Fruit fly (Drosophila melanogaster) whole organism, embryonic: Measurements from ENCODE around the gene Obp99c.

Experiments
- ATbp ChIP-seq: fragments of 200-800 bp; sonication (Bioruptor generic); optimal IDR thresholded peaks from 2 replicates; lab custom pipeline; 2017; ENCODE audit warnings: missing biosample characterization, mild to moderate bottlenecking, missing genetic modification characterization, missing genetic modification reagents
- BEAF-32 ChIP-seq: fragments of 200-800 bp; sonication (Bioruptor generic); optimal IDR thresholded peaks from 3 replicates; lab custom pipeline; 2017; ENCODE audit warnings: missing biosample characterization, missing genetic modification characterization, mild to moderate bottlenecking, moderate library complexity, missing genetic modification reagents
- Bgb ChIP-seq: fragments of 200-800 bp; sonication (Bioruptor generic); IDR thresholded peaks from 2 replicates; pipeline ENCODE4 v1.3.6; 2022; ENCODE audit warnings: missing biosample characterization, missing genetic modification characterization; ENCODE audit not compliant: partially characterized antibody
- CG10959 ChIP-seq: fragments of 200-800 bp; sonication (Bioruptor generic); IDR thresholded peaks from 2 replicates; pipeline ENCODE4 v1.3.6; 2022; ENCODE audit warnings: missing biosample characterization, missing genetic modification characterization
- CG11560 ChIP-seq: fragments of 200-800 bp; sonication (Bioruptor generic); IDR thresholded peaks from 3 replicates; pipeline ENCODE4 v1.3.6; 2022; ENCODE audit warnings: missing biosample characterization, missing genetic modification characterization
- CG11695 ChIP-seq: fragments of 200-800 bp; sonication (Bioruptor generic); IDR thresholded peaks from 3 replicates; pipeline ENCODE4 v1.3.6; 2022; ENCODE audit warnings: missing biosample characterization, missing genetic modification characterization
- CG12219 ChIP-seq: fragments of 200-800 bp; sonication (Bioruptor generic); optimal IDR thresholded peaks from 3 replicates; lab custom pipeline; 2018; ENCODE audit warnings: missing biosample characterization, mild to moderate bottlenecking, missing genetic modification characterization
- CG1529 ChIP-seq: fragments of 200-800 bp; sonication (Bioruptor generic); optimal IDR thresholded peaks from 3 replicates; lab custom pipeline; 2018; ENCODE audit warnings: missing biosample characterization, missing genetic modification characterization
- CG16813 ChIP-seq: fragments of 200-800 bp; sonication (Bioruptor generic); IDR thresholded peaks from 3 replicates; pipeline ENCODE4 v1.3.6; 2022; ENCODE audit warnings: missing biosample characterization, missing genetic modification characterization; ENCODE audit not compliant: partially characterized antibody
- CG17568 ChIP-seq: fragments of 200-800 bp; sonication (Bioruptor generic); optimal IDR thresholded peaks from 2 replicates; lab custom pipeline; 2018; ENCODE audit warnings: missing biosample characterization, mild to moderate bottlenecking, missing genetic modification characterization, moderate library complexity
- CG17612 ChIP-seq: fragments of 200-800 bp; sonication (Bioruptor generic); IDR thresholded peaks from 2 replicates; pipeline ENCODE4 v1.3.6; 2022; ENCODE audit warnings: missing biosample characterization, missing genetic modification characterization
- CG17829 ChIP-seq: fragments of 200-800 bp; optimal IDR thresholded peaks from 2 replicates; lab custom pipeline; 2019; ENCODE audit warnings: missing biosample characterization, mild to moderate bottlenecking, missing genetic modification characterization, moderate library complexity
- CG18011 ChIP-seq: fragments of 200-800 bp; sonication (Bioruptor generic); optimal IDR thresholded peaks from 2 replicates; lab custom pipeline; 2017; ENCODE audit warnings: missing biosample characterization, missing genetic modification characterization, mild to moderate bottlenecking, moderate library complexity, missing genotype
- CG2120 ChIP-seq: fragments of 200-800 bp; sonication (Bioruptor generic); optimal IDR thresholded peaks from 3 replicates; lab custom pipeline; 2016; ENCODE audit warnings: missing biosample characterization, missing genetic modification characterization
- CG30020 ChIP-seq: fragments of 200-800 bp; optimal IDR thresholded peaks from 2 replicates; lab custom pipeline; 2019; ENCODE audit warnings: missing biosample characterization, mild to moderate bottlenecking, missing genetic modification characterization, moderate library complexity
- CG3838 ChIP-seq: fragments of 200-800 bp; sonication (Bioruptor generic); optimal IDR thresholded peaks from 3 replicates; lab custom pipeline; 2016; ENCODE audit warnings: missing biosample characterization, missing genetic modification characterization
- CG6813 ChIP-seq: fragments of 200-800 bp; sonication (Bioruptor generic); optimal IDR thresholded peaks from 2 replicates; lab custom pipeline; 2017; ENCODE audit warnings: missing biosample characterization, missing genetic modification characterization, mild to moderate bottlenecking, moderate library complexity, missing genetic modification reagents
- CG9215 ChIP-seq: fragments of 200-800 bp; sonication (Bioruptor generic); IDR thresholded peaks from 2 replicates; pipeline ENCODE4 v1.3.6; 2022; ENCODE audit warnings: missing biosample characterization, missing genetic modification characterization
- CG9727 ChIP-seq: fragments of 200-800 bp; sonication (Bioruptor generic); optimal IDR thresholded peaks from 3 replicates; lab custom pipeline; 2017; ENCODE audit warnings: missing biosample characterization, mild to moderate bottlenecking, missing genetic modification characterization
- Dbx ChIP-seq: fragments of 200-800 bp; sonication (Bioruptor generic); IDR thresholded peaks from 3 replicates; pipeline ENCODE4 v1.3.6; 2022; ENCODE audit warnings: missing biosample characterization, missing genetic modification characterization
- Elba2 ChIP-seq: fragments of 200-800 bp; sonication (Bioruptor generic); optimal IDR thresholded peaks from 3 replicates; lab custom pipeline; 2016; ENCODE audit warnings: missing biosample characterization, missing genetic modification characterization
- Fer1 ChIP-seq: fragments of 200-800 bp; sonication (Bioruptor generic); optimal IDR thresholded peaks from 2 replicates; lab custom pipeline; 2017; ENCODE audit warnings: missing biosample characterization, mild to moderate bottlenecking, missing genetic modification characterization
- Lim3 ChIP-seq: fragments of 200-800 bp; sonication (Bioruptor generic); IDR thresholded peaks from 2 replicates; pipeline ENCODE4 v1.3.6; 2022; ENCODE audit warnings: missing biosample characterization, missing genetic modification characterization
- MTF-1 ChIP-seq: fragments of 200-800 bp; sonication (Bioruptor generic); optimal IDR thresholded peaks from 2 replicates; lab custom pipeline; 2018; ENCODE audit warnings: missing biosample characterization, mild to moderate bottlenecking, missing genetic modification characterization, borderline replicate concordance
- NfI ChIP-seq: fragments of 200-800 bp; sonication (Bioruptor generic); optimal IDR thresholded peaks from 3 replicates; lab custom pipeline; 2018; ENCODE audit warnings: missing biosample characterization, mild to moderate bottlenecking, missing genetic modification characterization, moderate library complexity
- Ravus ChIP-seq: fragments of 200-800 bp; sonication (Bioruptor generic); IDR thresholded peaks from 2 replicates; pipeline ENCODE4 v1.3.6; 2022; ENCODE audit warnings: missing biosample characterization, missing genetic modification characterization
- bowl ChIP-seq: fragments of 200-800 bp; sonication (Bioruptor generic); IDR thresholded peaks from 2 replicates; pipeline ENCODE4 v1.3.6; 2022; ENCODE audit warnings: missing biosample characterization, missing genetic modification characterization
- bsh ChIP-seq, 2 experiments: fragments of 200-800 bp; sonication (Bioruptor generic); optimal IDR thresholded peaks; 2 replicates each; lab custom pipeline; 2017 to 2018; ENCODE audit warnings: mild to moderate bottlenecking in 2 of 2, missing biosample characterization in 2 of 2, missing genetic modification characterization in 2 of 2, moderate library complexity in 1 of 2
- da ChIP-seq: fragments of 200-800 bp; sonication (Bioruptor generic); optimal IDR thresholded peaks from 2 replicates; lab custom pipeline; 2016; ENCODE audit warnings: missing biosample characterization, missing genetic modification characterization
- dimm ChIP-seq: fragments of 200-800 bp; sonication (Bioruptor generic); IDR thresholded peaks from 2 replicates; pipeline ENCODE4 v1.3.6; 2022; ENCODE audit warnings: missing biosample characterization, missing genetic modification characterization
- dmrt99B ChIP-seq: fragments of 200-800 bp; sonication (Bioruptor generic); optimal IDR thresholded peaks from 2 replicates; lab custom pipeline; 2018; ENCODE audit warnings: missing biosample characterization, mild to moderate bottlenecking, missing genetic modification characterization, moderate library complexity
- eve ChIP-seq, 2 experiments: fragments of >200 bp; optimal IDR thresholded peaks; 2 replicates each; lab custom pipeline; 2017; ENCODE audit warnings: missing biosample characterization in 2 of 2, missing genetic modification characterization in 2 of 2
- gsb-n ChIP-seq: fragments of 200-800 bp; sonication (Bioruptor generic); optimal IDR thresholded peaks from 3 replicates; lab custom pipeline; 2018; ENCODE audit warnings: missing biosample characterization, mild to moderate bottlenecking, missing genetic modification characterization
- insv ChIP-seq, 2 experiments: fragments of 200-800 bp; sonication (Bioruptor generic); optimal IDR thresholded peaks; 3 replicates each; lab custom pipeline; 2016 to 2018; ENCODE audit warnings: missing biosample characterization in 2 of 2, missing genetic modification characterization in 2 of 2
- knrl ChIP-seq: fragments of 200-800 bp; sonication (Bioruptor generic); IDR thresholded peaks from 3 replicates; pipeline ENCODE4 v1.3.6; 2022; ENCODE audit warnings: missing biosample characterization, missing genetic modification characterization; ENCODE audit not compliant: partially characterized antibody
- lbe ChIP-seq: fragments of 200-800 bp; sonication (Bioruptor generic); optimal IDR thresholded peaks from 2 replicates; lab custom pipeline; 2016; ENCODE audit warnings: missing biosample characterization, mild to moderate bottlenecking, missing genetic modification characterization
- lmd ChIP-seq: fragments of 200-800 bp; sonication (Bioruptor generic); IDR thresholded peaks from 2 replicates; pipeline ENCODE4 v1.3.6; 2022; ENCODE audit warnings: missing biosample characterization, missing genetic modification characterization
- nau ChIP-seq: fragments of 200-800 bp; sonication (Bioruptor generic); optimal IDR thresholded peaks from 3 replicates; lab custom pipeline; 2017; ENCODE audit warnings: missing biosample characterization, mild to moderate bottlenecking, missing genetic modification characterization, missing genetic modification reagents
- nerfin-2 ChIP-seq: fragments of 200-800 bp; sonication (Bioruptor generic); IDR thresholded peaks from 2 replicates; pipeline ENCODE4 v1.3.6; 2022; ENCODE audit warnings: missing biosample characterization, missing genetic modification characterization; ENCODE audit not compliant: partially characterized antibody
- odd ChIP-seq: fragments of 200-800 bp; sonication (Bioruptor generic); optimal IDR thresholded peaks from 2 replicates; lab custom pipeline; 2017; ENCODE audit warnings: missing biosample characterization, mild to moderate bottlenecking, missing genetic modification characterization
- otp ChIP-seq: fragments of 200-800 bp; sonication (Bioruptor generic); IDR thresholded peaks from 3 replicates; pipeline ENCODE4, ENCODE4 v1.3.6; 2022; ENCODE audit warnings: missing biosample characterization, missing genetic modification characterization
- pb ChIP-seq: fragments of 200-800 bp; sonication (Bioruptor generic); optimal IDR thresholded peaks from 3 replicates; lab custom pipeline; 2016; ENCODE audit warnings: missing biosample characterization, missing genetic modification characterization
- ranshi ChIP-seq: fragments of 200-800 bp; sonication (Bioruptor generic); IDR thresholded peaks from 2 replicates; pipeline ENCODE4 v1.3.6; 2022; ENCODE audit warnings: missing biosample characterization, missing genetic modification characterization
- run ChIP-seq: fragments of 200-800 bp; sonication (Bioruptor generic); optimal IDR thresholded peaks from 3 replicates; lab custom pipeline; 2018; ENCODE audit warnings: missing biosample characterization, mild to moderate bottlenecking, missing genetic modification characterization
- sd ChIP-seq: fragments of 200-800 bp; sonication (Bioruptor generic); optimal IDR thresholded peaks from 3 replicates; lab custom pipeline; 2018; ENCODE audit warnings: missing biosample characterization, mild to moderate bottlenecking, missing genetic modification characterization, moderate library complexity
- sim ChIP-seq: fragments of 200-800 bp; sonication (Bioruptor generic); IDR thresholded peaks from 2 replicates; pipeline ENCODE4 v1.3.6; 2022; ENCODE audit warnings: missing biosample characterization, missing genetic modification characterization
- stwl ChIP-seq: fragments of 200-800 bp; sonication (Bioruptor generic); optimal IDR thresholded peaks from 3 replicates; lab custom pipeline; 2018; ENCODE audit warnings: missing biosample characterization, mild to moderate bottlenecking, missing genetic modification characterization, moderate library complexity
- tna ChIP-seq: fragments of 200-800 bp; sonication (Bioruptor generic); IDR thresholded peaks from 2 replicates; pipeline ENCODE4 v1.3.6; 2022; ENCODE audit warnings: missing biosample characterization, missing genetic modification characterization; ENCODE audit not compliant: partially characterized antibody
- tx ChIP-seq: fragments of 200-800 bp; sonication (Bioruptor generic); optimal IDR thresholded peaks from 2 replicates; lab custom pipeline; 2016; ENCODE audit warnings: missing biosample characterization, missing genetic modification characterization
- wdn ChIP-seq: fragments of 200-800 bp; sonication (Bioruptor generic); IDR thresholded peaks from 2 replicates; pipeline ENCODE4 v1.3.6; 2022; ENCODE audit warnings: missing biosample characterization, missing genetic modification characterization

Gene Obp99c

DNA sequence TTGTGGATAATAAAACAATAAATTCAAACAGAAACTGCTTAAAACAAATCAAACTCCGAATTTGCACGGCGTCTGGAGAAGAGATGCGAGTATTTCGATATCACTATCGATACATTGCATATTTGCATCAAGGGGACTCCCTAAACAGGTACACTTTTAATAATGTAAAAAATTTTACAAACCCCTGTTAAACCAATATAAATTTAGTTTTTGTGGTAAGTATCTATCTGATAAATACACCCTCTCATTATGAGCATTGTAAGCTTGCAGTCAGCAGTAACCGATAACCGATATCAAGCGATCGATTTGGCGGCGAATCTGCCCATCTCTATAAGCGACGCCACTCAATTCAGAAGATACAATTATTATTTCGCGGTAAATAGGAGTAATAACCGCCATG, 13.8 kb downstream of the Obp99c start, which contains the start of the genes Bub3 and Cap-D2 (continued):
- no peak for TF ChIP-seq CG11560 (tag; lab: Robert Waterston, UW)
- no peak for TF ChIP-seq CG30020 (tag; lab: Kevin White, UChicago)
- peak; percentile 81 for TF ChIP-seq BEAF-32 (GFP tag; lab: Kevin White, UChicago)
- TF ChIP-seq CG2120 (GFP tag; lab: Kevin White, UChicago), result peak; percentile 84
- TF ChIP-seq pb (GFP tag; lab: Kevin White, UChicago), result peak; percentile 28
- TF ChIP-seq Bgb (GFP tag; lab: Robert Waterston, UW), result peak; percentile 59
- TF ChIP-seq Dbx (GFP tag; lab: Robert Waterston, UW), result peak; percentile 84
- no peak for TF ChIP-seq nau (GFP tag; lab: Kevin White, UChicago)
- no peak for TF ChIP-seq dmrt99B
- no peak for TF ChIP-seq CG12219 (GFP tag; lab: Kevin White, UChicago)
- TF ChIP-seq lbe, result no peak
- TF ChIP-seq Fer1, result no peak
- TF ChIP-seq ranshi (GFP tag; lab: Robert Waterston, UW), result peak; percentile 69; the same call in 1 of the 2 replicates
- no peak for TF ChIP-seq Ravus (GFP tag; lab: Robert Waterston, UW)
- no peak for TF ChIP-seq sim (GFP tag; lab: Robert Waterston, UW)
- TF ChIP-seq CG3838 (GFP tag; lab: Kevin White, UChicago), result no peak
- TF ChIP-seq bsh (GFP tag; optimal IDR thresholded peaks at IDR 0.05; lab: Kevin White, UChicago), result peak in 1 of 2 experiments; percentile 75
- peak; percentile 64 for TF ChIP-seq tx (GFP tag; lab: Kevin White, UChicago)
- TF ChIP-seq knrl (GFP tag; lab: Robert Waterston, UW), result peak; percentile 87
- TF ChIP-seq eve (GFP tag; optimal IDR thresholded peaks at IDR 0.05; lab: Kevin White, UChicago), result no peak
- peak; percentile 69 for TF ChIP-seq CG9727 (GFP tag; lab: Kevin White, UChicago)
- peak; percentile 49 for TF ChIP-seq CG17829 (tag; lab: Kevin White, UChicago)
- TF ChIP-seq CG1529 (GFP tag; lab: Kevin White, UChicago), result no peak
- no peak for TF ChIP-seq CG17612 (GFP tag; lab: Robert Waterston, UW)
- TF ChIP-seq bowl, result peak; percentile 40; the same call in 1 of the 2 replicates
- no peak for TF ChIP-seq odd (GFP tag; lab: Kevin White, UChicago)
- no peak for TF ChIP-seq dimm (GFP tag; lab: Robert Waterston, UW)
- TF ChIP-seq da (GFP tag; lab: Kevin White, UChicago), result no peak
- TF ChIP-seq otp (GFP tag; lab: Robert Waterston, UW), result 0 out of 3 replicates have a peak, but pooled peaks have one; percentile 60
- TF ChIP-seq stwl (tag; lab: Kevin White, UChicago), result peak; percentile 71
- peak; percentile 46 for TF ChIP-seq CG10959 (GFP tag; lab: Robert Waterston, UW)
- no peak for TF ChIP-seq CG6813 (GFP tag; lab: Kevin White, UChicago)
- 0 out of 3 replicates have a peak, but pooled peaks have one; percentile 40 for TF ChIP-seq CG11695 (GFP tag; lab: Robert Waterston, UW)
- TF ChIP-seq lmd (GFP tag; lab: Robert Waterston, UW), result no peak
- TF ChIP-seq insv (GFP tag; optimal IDR thresholded peaks at IDR 0.05; lab: Kevin White, UChicago), result no peak
- peak; percentile 70 for TF ChIP-seq nerfin-2 (GFP tag; lab: Robert Waterston, UW)
- TF ChIP-seq Lim3 (GFP tag; lab: Robert Waterston, UW), result no peak
- no peak for TF ChIP-seq CG18011 (GFP tag; lab: Kevin White, UChicago)
- peak; percentile 67; the same call in 1 of the 2 replicates for TF ChIP-seq tna (GFP tag; lab: Robert Waterston, UW)
- TF ChIP-seq CG16813 (GFP tag; lab: Robert Waterston, UW), result peak; percentile 84
- no peak for TF ChIP-seq MTF-1 (GFP tag; lab: Kevin White, UChicago)
- peak; percentile 53 for TF ChIP-seq CG9215 (GFP tag; lab: Robert Waterston, UW)
- no peak for TF ChIP-seq sd (tag; lab: Kevin White, UChicago)
- no peak for TF ChIP-seq CG17568
- TF ChIP-seq ATbp, result no peak
- TF ChIP-seq NfI (GFP tag; lab: Kevin White, UChicago), result peak; percentile 66
- no peak for TF ChIP-seq gsb-n (tag; lab: Kevin White, UChicago)
- TF ChIP-seq wdn (GFP tag; lab: Robert Waterston, UW), result 0 out of 2 replicates have a peak, but pooled peaks have one; percentile 45
- TF ChIP-seq run (tag; lab: Kevin White, UChicago), result no peak
- TF ChIP-seq Elba2 (GFP tag; lab: Kevin White, UChicago), result peak; percentile 47
